Worm (Caenorhabditis elegans) whole organism, L1 larva: ENCODE results near the gene srx-111.

Experiments used
- C34B4.2 ChIP-seq: sonication (generic microtip); optimal IDR thresholded peaks from 2 replicates; lab custom pipeline; 2017; ENCODE audit warnings: mild to moderate bottlenecking, missing genetic modification characterization, missing compliant biosample characterization
- lin-35 ChIP-seq, 2 experiments: fragments of 150-350 bp; optimal IDR thresholded peaks; 2 replicates each; lab custom pipeline; 2014; ENCODE audit warnings: missing biosample characterization in 2 of 2, missing genetic modification characterization in 2 of 2, missing genetic modification reagents in 2 of 2
- lin-39 ChIP-seq: fragments of 150-350 bp; optimal IDR thresholded peaks from 2 replicates; lab custom pipeline; 2014; ENCODE audit warnings: missing biosample characterization, missing genetic modification reagents, missing genetic modification characterization
- lsy-2 ChIP-seq, 2 experiments: fragments of 150-350 bp; optimal IDR thresholded peaks; 2 replicates each; lab custom pipeline; 2014; ENCODE audit warnings: missing biosample characterization in 2 of 2, missing genetic modification characterization in 2 of 2
- nhr-28 ChIP-seq: fragments of 150-350 bp; optimal IDR thresholded peaks from 2 replicates; lab custom pipeline; 2014; ENCODE audit warnings: missing biosample characterization, missing genetic modification characterization
- pqm-1 ChIP-seq: sonication (generic microtip); optimal IDR thresholded peaks from 3 replicates; lab custom pipeline; 2017; ENCODE audit warnings: missing biosample characterization, missing genetic modification characterization
- rnt-1 ChIP-seq: sonication (generic microtip); optimal IDR thresholded peaks from 2 replicates; lab custom pipeline; 2016; ENCODE audit warnings: mild to moderate bottlenecking, missing genetic modification characterization, moderate library complexity, missing compliant biosample characterization
- ztf-11 ChIP-seq, 2 experiments: sonication (generic microtip); optimal IDR thresholded peaks; 2 replicates each; lab custom pipeline; 2016 to 2017; ENCODE audit warnings: missing genetic modification characterization in 2 of 2, missing biosample characterization in 1 of 2, missing compliant biosample characterization in 1 of 2

DNA sequence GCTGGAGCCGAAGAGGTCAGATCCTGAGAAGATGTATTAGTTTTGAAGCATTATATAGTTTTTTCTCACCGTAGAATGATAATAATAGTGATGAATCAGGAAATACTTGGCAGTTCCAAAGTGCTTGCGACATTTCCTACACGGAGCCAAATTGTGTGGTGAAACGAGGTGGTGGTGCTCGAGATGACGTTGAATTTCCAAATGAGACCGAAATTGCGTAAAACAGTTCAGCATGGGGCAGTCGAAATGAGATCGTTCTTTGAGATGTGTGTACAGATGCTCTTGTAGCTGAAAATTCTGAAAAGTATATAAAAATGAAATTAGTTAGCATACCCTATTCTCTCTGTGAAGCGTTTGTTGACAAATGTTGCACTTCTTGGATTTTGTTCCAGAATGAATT is 29.6 kb upstream of the srx-111 start, which contains the start of gene C46E10.8:
- TF ChIP-seq lsy-2 (tag; optimal IDR thresholded peaks at IDR 0.05; lab: Kevin White, UChicago) (no peak), ztf-11 (tag; optimal IDR thresholded peaks at IDR 0.05; lab: Kevin White, UChicago) (no peak), C34B4.2 (tag; lab: Kevin White, UChicago) (no peak), lin-39 (tag; lab: Kevin White, UChicago) (no peak), nhr-28 (tag; lab: Kevin White, UChicago) (no peak), lin-35 (GFP tag; optimal IDR thresholded peaks at IDR 0.05; lab: Kevin White, UChicago) (no peak), rnt-1 (tag; lab: Kevin White, UChicago) (no peak), pqm-1 (no peak)
